Fruit fly (Drosophila melanogaster) whole organism, embryonic: ENCODE measurements around the gene nudC.
A peak's percentile ranks its signal among the peaks of the same experiment; 100 is the strongest.

Experiments
- Antp ChIP-seq: fragments of 200-800 bp; sonication (Bioruptor generic); optimal IDR thresholded peaks from 3 replicates; lab custom pipeline; 2016; ENCODE audit warnings: missing biosample characterization, missing genetic modification characterization
- CG11093 ChIP-seq: fragments of 200-800 bp; sonication (Bioruptor generic); IDR thresholded peaks from 3 replicates; pipeline ENCODE4 v1.3.6; 2022; ENCODE audit warnings: missing biosample characterization, missing genetic modification characterization
- CG11247 ChIP-seq: fragments of 200-800 bp; sonication (Bioruptor generic); IDR thresholded peaks from 2 replicates; pipeline ENCODE4 v1.3.6; 2022; ENCODE audit warnings: missing biosample characterization, missing genetic modification characterization
- CG11456 ChIP-seq: fragments of 200-800 bp; sonication (Bioruptor generic); IDR thresholded peaks from 3 replicates; pipeline ENCODE4 v1.3.6; 2022; ENCODE audit warnings: missing biosample characterization, missing genetic modification characterization
- CG14667 ChIP-seq: fragments of 200-800 bp; sonication (Bioruptor generic); IDR thresholded peaks from 2 replicates; pipeline ENCODE4 v1.3.6; 2022; ENCODE audit warnings: missing biosample characterization, missing genetic modification characterization
- CG14965 ChIP-seq: fragments of 200-800 bp; sonication (Bioruptor generic); optimal IDR thresholded peaks from 2 replicates; lab custom pipeline; 2016; ENCODE audit warnings: missing biosample characterization, missing genetic modification characterization, borderline replicate concordance
- CG16779 ChIP-seq: fragments of 200-800 bp; sonication (Bioruptor generic); IDR thresholded peaks from 2 replicates; pipeline ENCODE4 v1.3.6; 2022; ENCODE audit warnings: missing biosample characterization, missing genetic modification characterization
- CG17328 ChIP-seq: fragments of 200-800 bp; sonication (Bioruptor generic); IDR thresholded peaks from 2 replicates; pipeline ENCODE4 v1.3.6; 2022; ENCODE audit warnings: missing biosample characterization, missing genetic modification characterization
- CG18476 ChIP-seq: fragments of 200-800 bp; sonication (Bioruptor generic); optimal IDR thresholded peaks from 2 replicates; lab custom pipeline; 2016; ENCODE audit warnings: missing biosample characterization, mild to moderate bottlenecking, missing genetic modification characterization
- CG18619 ChIP-seq: fragments of 200-800 bp; sonication (Bioruptor generic); optimal IDR thresholded peaks from 3 replicates; lab custom pipeline; 2017; ENCODE audit warnings: missing biosample characterization, mild to moderate bottlenecking, missing genetic modification characterization
- CG18764 ChIP-seq: fragments of 200-800 bp; sonication (Bioruptor generic); optimal IDR thresholded peaks from 3 replicates; lab custom pipeline; 2016; ENCODE audit warnings: missing biosample characterization, missing genetic modification characterization
- CG32772 ChIP-seq: fragments of 200-800 bp; sonication (Bioruptor generic); IDR thresholded peaks from 2 replicates; pipeline ENCODE4 v1.3.6; 2022; ENCODE audit warnings: missing biosample characterization, missing genetic modification characterization
- CG4282 ChIP-seq: fragments of 200-800 bp; sonication (Bioruptor generic); optimal IDR thresholded peaks from 2 replicates; lab custom pipeline; 2016; ENCODE audit warnings: missing biosample characterization, missing genetic modification characterization
- CG5245 ChIP-seq: fragments of 200-800 bp; sonication (Bioruptor generic); optimal IDR thresholded peaks from 3 replicates; lab custom pipeline; 2016; ENCODE audit warnings: missing biosample characterization, missing genetic modification characterization
- CG6791 ChIP-seq: fragments of 200-800 bp; sonication (Bioruptor generic); IDR thresholded peaks from 3 replicates; pipeline ENCODE4 v1.3.6; 2022; ENCODE audit warnings: missing biosample characterization, missing genetic modification characterization; ENCODE audit not compliant: partially characterized antibody
- CG9215 ChIP-seq: fragments of 200-800 bp; sonication (Bioruptor generic); IDR thresholded peaks from 2 replicates; pipeline ENCODE4 v1.3.6; 2022; ENCODE audit warnings: missing biosample characterization, missing genetic modification characterization
- CG9727 ChIP-seq: fragments of 200-800 bp; sonication (Bioruptor generic); optimal IDR thresholded peaks from 3 replicates; lab custom pipeline; 2017; ENCODE audit warnings: missing biosample characterization, mild to moderate bottlenecking, missing genetic modification characterization
- D19B ChIP-seq: fragments of 200-800 bp; sonication (Bioruptor generic); optimal IDR thresholded peaks from 2 replicates; lab custom pipeline; 2017; ENCODE audit warnings: missing biosample characterization, mild to moderate bottlenecking, missing genetic modification characterization
- Deaf1 ChIP-seq: fragments of 200-800 bp; optimal IDR thresholded peaks from 3 replicates; lab custom pipeline; 2019; ENCODE audit warnings: missing biosample characterization, mild to moderate bottlenecking, missing genetic modification characterization, moderate library complexity
- Dll ChIP-seq: fragments of 200-800 bp; sonication (Bioruptor generic); IDR thresholded peaks from 4 replicates; pipeline ENCODE4 v1.3.6; 2022; ENCODE audit warnings: missing biosample characterization, missing genetic modification characterization; ENCODE audit not compliant: partially characterized antibody
- Gug ChIP-seq: fragments of 200-800 bp; sonication (Bioruptor generic); IDR thresholded peaks from 4 replicates; pipeline ENCODE4 v1.3.6; 2022; ENCODE audit warnings: missing biosample characterization, missing genetic modification characterization
- H15 ChIP-seq: fragments of 200-800 bp; sonication (Bioruptor generic); IDR thresholded peaks from 3 replicates; pipeline ENCODE4 v1.3.6; 2022; ENCODE audit warnings: missing biosample characterization, missing genetic modification characterization
- HLH4C ChIP-seq: fragments of 200-800 bp; sonication (Bioruptor generic); IDR thresholded peaks from 3 replicates; pipeline ENCODE4 v1.3.6; 2022; ENCODE audit warnings: missing biosample characterization, missing genetic modification characterization; ENCODE audit not compliant: partially characterized antibody
- Hmx ChIP-seq: fragments of 200-800 bp; sonication (Bioruptor generic); optimal IDR thresholded peaks from 2 replicates; lab custom pipeline; 2016; ENCODE audit warnings: missing biosample characterization, missing genetic modification characterization
- Lhr ChIP-seq: fragments of 200-800 bp; sonication (Bioruptor generic); optimal IDR thresholded peaks from 3 replicates; lab custom pipeline; 2017; ENCODE audit warnings: mild to moderate bottlenecking, missing biosample characterization, missing genetic modification reagents, missing genetic modification characterization
- Med ChIP-seq: fragments of 200-800 bp; sonication (Bioruptor generic); peaks from one replicate; lab custom pipeline; 2016; ENCODE audit warnings: missing biosample characterization, missing genetic modification characterization, mild to moderate bottlenecking, inconsistent platforms, moderate library complexity
- Ptx1 ChIP-seq: fragments of 200-800 bp; sonication (Bioruptor generic); IDR thresholded peaks from 2 replicates; pipeline ENCODE4 v1.3.6; 2022; ENCODE audit warnings: missing biosample characterization, missing genetic modification characterization
- Ravus ChIP-seq: fragments of 200-800 bp; sonication (Bioruptor generic); IDR thresholded peaks from 2 replicates; pipeline ENCODE4 v1.3.6; 2022; ENCODE audit warnings: missing biosample characterization, missing genetic modification characterization
- Spps ChIP-seq: fragments of 200-800 bp; sonication (Bioruptor generic); optimal IDR thresholded peaks from 2 replicates; lab custom pipeline; 2018; ENCODE audit warnings: missing biosample characterization, mild to moderate bottlenecking, missing genetic modification characterization
- al ChIP-seq: fragments of 200-800 bp; sonication (Bioruptor generic); IDR thresholded peaks from 2 replicates; pipeline ENCODE4 v1.3.6; 2022; ENCODE audit warnings: missing biosample characterization, missing genetic modification characterization
- amos ChIP-seq: fragments of 200-800 bp; sonication (Bioruptor generic); IDR thresholded peaks from 2 replicates; pipeline ENCODE4 v1.3.6; 2022; ENCODE audit warnings: missing biosample characterization, missing genetic modification characterization; ENCODE audit not compliant: partially characterized antibody
- ash1 ChIP-seq: fragments of 200-800 bp; sonication (Bioruptor generic); optimal IDR thresholded peaks from 2 replicates; lab custom pipeline; 2018; ENCODE audit warnings: missing biosample characterization, mild to moderate bottlenecking, missing genetic modification characterization
- br ChIP-seq: fragments of >200 bp; optimal IDR thresholded peaks from 2 replicates; lab custom pipeline; 2017
- chn ChIP-seq: fragments of 200-800 bp; sonication (Bioruptor generic); optimal IDR thresholded peaks from 2 replicates; lab custom pipeline; 2016; ENCODE audit warnings: missing biosample characterization, missing genetic modification characterization
- crol ChIP-seq: fragments of 200-800 bp; sonication (Bioruptor generic); IDR thresholded peaks from 2 replicates; pipeline ENCODE4 v1.3.6; 2022; ENCODE audit warnings: missing biosample characterization, missing genetic modification characterization
- fd96Cb ChIP-seq: fragments of 200-800 bp; sonication (Bioruptor generic); optimal IDR thresholded peaks from 2 replicates; lab custom pipeline; 2018; ENCODE audit warnings: missing biosample characterization, mild to moderate bottlenecking, missing genetic modification characterization, moderate library complexity
- hb ChIP-seq: fragments of 200-800 bp; sonication (Bioruptor generic); IDR thresholded peaks from 3 replicates; pipeline ENCODE4 v1.3.6; 2022; ENCODE audit warnings: missing biosample characterization, missing genetic modification characterization; ENCODE audit not compliant: partially characterized antibody
- hbn ChIP-seq: fragments of 200-800 bp; sonication (Bioruptor generic); IDR thresholded peaks from 2 replicates; pipeline ENCODE4 v1.3.6; 2022; ENCODE audit warnings: missing biosample characterization, missing genetic modification characterization; ENCODE audit not compliant: partially characterized antibody
- insv ChIP-seq, 2 experiments: fragments of 200-800 bp; sonication (Bioruptor generic); optimal IDR thresholded peaks; 3 replicates each; lab custom pipeline; 2016 to 2018; ENCODE audit warnings: missing biosample characterization in 2 of 2, missing genetic modification characterization in 2 of 2
- kay ChIP-seq: fragments of 200-800 bp; sonication (Bioruptor generic); optimal IDR thresholded peaks from 2 replicates; lab custom pipeline; 2016; ENCODE audit warnings: missing biosample characterization, missing genetic modification characterization
- maf-S ChIP-seq: fragments of 200-800 bp; sonication (Bioruptor generic); optimal IDR thresholded peaks from 2 replicates; lab custom pipeline; 2016; ENCODE audit warnings: missing biosample characterization, missing genetic modification characterization
- mam ChIP-seq: fragments of 200-800 bp; sonication (Bioruptor generic); optimal IDR thresholded peaks from 3 replicates; lab custom pipeline; 2016; ENCODE audit warnings: missing biosample characterization, missing genetic modification characterization
- nerfin-2 ChIP-seq: fragments of 200-800 bp; sonication (Bioruptor generic); IDR thresholded peaks from 2 replicates; pipeline ENCODE4 v1.3.6; 2022; ENCODE audit warnings: missing biosample characterization, missing genetic modification characterization; ENCODE audit not compliant: partially characterized antibody
- org-1 ChIP-seq: fragments of 200-800 bp; sonication (Bioruptor generic); optimal IDR thresholded peaks from 2 replicates; lab custom pipeline; 2017; ENCODE audit warnings: missing biosample characterization, missing genetic modification characterization
- pfk ChIP-seq: fragments of 200-800 bp; sonication (Bioruptor generic); optimal IDR thresholded peaks from 2 replicates; lab custom pipeline; 2018; ENCODE audit warnings: missing biosample characterization, mild to moderate bottlenecking, missing genetic modification characterization, moderate library complexity
- seq ChIP-seq: fragments of 200-800 bp; sonication (Bioruptor generic); IDR thresholded peaks from 2 replicates; pipeline ENCODE4 v1.3.6; 2022; ENCODE audit warnings: missing biosample characterization, missing genetic modification characterization
- stc ChIP-seq: fragments of 200-800 bp; sonication (Bioruptor generic); IDR thresholded peaks from 2 replicates; pipeline ENCODE4 v1.3.6; 2022; ENCODE audit warnings: missing biosample characterization, missing genetic modification characterization
- sug ChIP-seq: fragments of 200-800 bp; optimal IDR thresholded peaks from 2 replicates; lab custom pipeline; 2019; ENCODE audit warnings: missing biosample characterization, mild to moderate bottlenecking, missing genetic modification characterization, moderate library complexity
- trh ChIP-seq: fragments of 200-800 bp; sonication (Bioruptor generic); optimal IDR thresholded peaks from 2 replicates; lab custom pipeline; 2016; ENCODE audit warnings: missing biosample characterization, missing genetic modification characterization
- wek ChIP-seq: fragments of 200-800 bp; sonication (Bioruptor generic); optimal IDR thresholded peaks from 3 replicates; lab custom pipeline; 2018; ENCODE audit warnings: missing biosample characterization, mild to moderate bottlenecking, missing genetic modification characterization, moderate library complexity

Gene nudC

dm6 chr3L:16782218-16782763 is 22.5 kb upstream of the nudC start (continued):
- TF ChIP-seq CG18619 (GFP tag; lab: Kevin White, UChicago) = no peak
- peak; percentile 80 for TF ChIP-seq CG9727
- TF ChIP-seq insv (GFP tag; optimal IDR thresholded peaks at IDR 0.05; lab: Kevin White, UChicago) = no peak
- no peak for TF ChIP-seq CG16779
- 0 out of 3 replicates have a peak, but pooled peaks have one; percentile 25 for TF ChIP-seq CG6791 (GFP tag; lab: Robert Waterston, UW)
- peak; percentile 76 for TF ChIP-seq CG17328 (GFP tag; lab: Robert Waterston, UW)
- TF ChIP-seq CG9215 (GFP tag; lab: Robert Waterston, UW) = peak; percentile 19; the same call in 1 of the 2 replicates
- no peak for TF ChIP-seq CG14965 (GFP tag; lab: Kevin White, UChicago)
- peak; percentile 64; the same call in 1 of the 3 replicates for TF ChIP-seq CG11093 (GFP tag; lab: Robert Waterston, UW)
- 0 out of 2 replicates have a peak, but pooled peaks have one; percentile 26 for TF ChIP-seq al (GFP tag; lab: Robert Waterston, UW)
- TF ChIP-seq CG18764 (GFP tag; lab: Kevin White, UChicago) = peak; percentile 54
- no peak for TF ChIP-seq HLH4C (GFP tag; lab: Robert Waterston, UW)
- TF ChIP-seq pfk (GFP tag; lab: Kevin White, UChicago) = no peak
- no peak for TF ChIP-seq hb (GFP tag; lab: Robert Waterston, UW)
- TF ChIP-seq CG11247 (GFP tag; lab: Robert Waterston, UW) = peak; percentile 28; the same call in 1 of the 2 replicates
- no peak for TF ChIP-seq Dll
- TF ChIP-seq Spps (tag; lab: Kevin White, UChicago) = peak; percentile 41
- TF ChIP-seq stc (GFP tag; lab: Robert Waterston, UW) = peak; percentile 76
- TF ChIP-seq Antp (GFP tag; lab: Kevin White, UChicago) = peak; percentile 63
- TF ChIP-seq CG14667 (GFP tag; lab: Robert Waterston, UW) = peak; percentile 58; the same call in 1 of the 2 replicates
- TF ChIP-seq crol (GFP tag; lab: Robert Waterston, UW) = no peak
- TF ChIP-seq Hmx = peak; percentile 31
- peak; percentile 69 for TF ChIP-seq CG32772 (GFP tag; lab: Robert Waterston, UW)
- TF ChIP-seq CG11456 (GFP tag; lab: Robert Waterston, UW) = no peak
- peak; percentile 9 for TF ChIP-seq D19B
- peak; percentile 80 for TF ChIP-seq Ptx1 (GFP tag; lab: Robert Waterston, UW)
- peak; percentile 55 for TF ChIP-seq mam (GFP tag; lab: Kevin White, UChicago)
- TF ChIP-seq CG4282 = no peak
- peak; percentile 5 for TF ChIP-seq wek (GFP tag; lab: Kevin White, UChicago)
- peak; percentile 15 for TF ChIP-seq Lhr (GFP tag; lab: Kevin White, UChicago)
- TF ChIP-seq seq (GFP tag; lab: Robert Waterston, UW) = peak; percentile 63
- TF ChIP-seq maf-S = peak; percentile 50
- peak; percentile 70 for TF ChIP-seq CG5245 (GFP tag; lab: Kevin White, UChicago)
- no peak for TF ChIP-seq sug (tag; lab: Kevin White, UChicago)
- no peak for TF ChIP-seq nerfin-2 (GFP tag; lab: Robert Waterston, UW)
- TF ChIP-seq CG18476 (GFP tag; lab: Kevin White, UChicago) = peak; percentile 54
- no peak for TF ChIP-seq amos (GFP tag; lab: Robert Waterston, UW)
- TF ChIP-seq H15 (GFP tag; lab: Robert Waterston, UW) = peak; percentile 62
- peak; percentile 55 for TF ChIP-seq chn (GFP tag; lab: Kevin White, UChicago)
- TF ChIP-seq br = no peak
- peak; percentile 83 for TF ChIP-seq fd96Cb
- no peak for TF ChIP-seq Deaf1
- peak; percentile 8; the same call in 1 of the 2 replicates for TF ChIP-seq Ravus
- no peak for TF ChIP-seq trh (GFP tag; lab: Kevin White, UChicago)
- peak; percentile 67; the same call in 3 of the 4 replicates for TF ChIP-seq Gug (GFP tag; lab: Robert Waterston, UW)
- no peak for TF ChIP-seq hbn (GFP tag; lab: Robert Waterston, UW)
- no peak for TF ChIP-seq ash1 (GFP tag; lab: Kevin White, UChicago)
- TF ChIP-seq kay (GFP tag; lab: Kevin White, UChicago) = peak; percentile 52
- peak; percentile 69 for TF ChIP-seq org-1 (GFP tag; lab: Kevin White, UChicago)
- peak; percentile 94 for TF ChIP-seq Med (GFP tag; lab: Kevin White, UChicago)
